Fruit fly (Drosophila melanogaster): ENCODE measurements around the gene Gr93c.

The Gr93c gene

DNA sequence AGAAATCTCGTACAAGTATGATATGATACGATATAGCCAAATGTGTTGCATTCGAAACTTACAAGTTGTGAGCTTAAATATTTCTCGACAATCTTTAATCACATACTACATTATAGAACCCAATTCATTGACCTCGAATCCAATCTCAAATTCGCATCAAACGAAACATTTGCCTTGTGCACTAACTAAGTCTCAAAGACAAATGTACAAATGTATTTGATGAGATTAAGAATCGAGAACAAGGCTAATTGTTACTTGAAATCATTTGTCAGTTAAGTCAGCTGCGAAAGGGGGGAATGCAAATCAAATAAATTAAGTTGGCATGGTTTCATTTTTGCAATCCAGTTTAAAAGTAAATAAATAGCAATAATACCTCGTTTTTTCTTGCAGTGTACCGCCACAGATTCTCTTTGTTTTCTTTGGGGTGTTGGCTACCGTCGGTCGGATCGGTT, 6.5 kb downstream of the Gr93c start (continued):
- peak; percentile 83 for TF ChIP-seq dac (GFP tag; optimal IDR thresholded peaks at IDR 0.05)
- peak; percentile 78 for TF ChIP-seq CG1621 (tag; optimal IDR thresholded peaks at IDR 0.05)
- peak; percentile 89 for TF ChIP-seq CG6808 (GFP tag; optimal IDR thresholded peaks at IDR 0.05)
- TF ChIP-seq CG8119 (GFP tag; IDR thresholded peaks at IDR 0.05): peak; percentile 77
- TF ChIP-seq pdm3 (GFP tag; optimal IDR thresholded peaks at IDR 0.05): peak; percentile 90
- TF ChIP-seq CG11294 (GFP tag; IDR thresholded peaks at IDR 0.05): peak; percentile 48
- TF ChIP-seq CG6854 (GFP tag; optimal IDR thresholded peaks at IDR 0.05): no peak
- TF ChIP-seq net (GFP tag; optimal IDR thresholded peaks at IDR 0.05): peak; percentile 90
- TF ChIP-seq dsx (GFP tag; optimal IDR thresholded peaks at IDR 0.05; ENCODE audit: poor library complexity, severe bottlenecking): peak; percentile 76
- peak; percentile 55 for TF ChIP-seq CG7368 (GFP tag; optimal IDR thresholded peaks at IDR 0.05)
- TF ChIP-seq Eip78C (GFP tag): peak; percentile 99
- TF ChIP-seq Ets21C (GFP tag; optimal IDR thresholded peaks at IDR 0.05): peak; percentile 83
- peak; percentile 88 for TF ChIP-seq CG10631 (GFP tag; optimal IDR thresholded peaks at IDR 0.05)
- TF ChIP-seq cyc (GFP tag; optimal IDR thresholded peaks at IDR 0.05): peak; percentile 82

DNA sequence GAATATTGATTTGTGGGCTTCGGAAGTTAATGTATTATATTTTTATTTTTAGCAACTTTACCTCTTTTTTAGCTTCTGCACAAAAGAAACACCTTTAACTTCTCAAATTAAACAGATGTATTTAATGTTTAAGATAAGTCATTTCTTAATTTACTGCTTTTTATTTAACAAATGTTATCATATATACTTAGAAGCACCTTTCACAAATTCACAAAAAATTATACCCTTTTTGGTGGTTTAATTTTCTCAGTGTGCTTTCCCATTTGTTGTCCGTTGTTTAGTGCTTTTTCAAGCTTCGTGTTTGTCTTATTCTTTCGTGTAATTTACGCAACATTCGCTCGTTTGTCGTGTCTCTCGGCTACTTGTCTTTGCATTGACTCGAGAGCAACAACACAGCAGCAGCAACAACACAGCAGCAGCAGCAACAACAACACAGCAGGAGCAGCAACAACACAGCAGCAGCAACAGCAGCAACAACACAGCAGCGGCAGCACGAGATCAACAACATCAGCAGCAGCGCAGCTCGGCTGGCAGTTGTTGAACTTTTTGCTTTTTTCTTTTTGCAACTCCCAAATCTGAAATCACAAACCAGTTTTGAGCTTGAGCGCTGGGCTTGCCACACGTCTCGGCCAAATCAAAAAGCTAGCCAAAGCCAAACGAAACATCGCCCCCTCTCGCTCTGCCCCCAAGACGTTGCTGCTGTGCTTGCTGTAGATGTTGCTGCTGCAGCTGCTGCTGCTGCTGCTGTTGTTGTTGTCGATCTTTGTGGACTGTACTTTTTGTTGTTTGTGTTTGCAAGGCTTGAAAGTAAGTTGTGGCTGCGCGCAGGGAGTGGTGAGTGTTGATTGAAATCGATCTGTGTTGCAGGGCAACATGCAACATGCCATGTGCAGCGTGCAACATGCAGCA, 7.7 kb downstream of the Gr93c start:
- TF ChIP-seq CG4318 (GFP tag; optimal IDR thresholded peaks at IDR 0.05) (no peak), CG10669 (GFP tag; optimal IDR thresholded peaks at IDR 0.05) (peak; percentile 80), CG8632 (GFP tag; optimal IDR thresholded peaks at IDR 0.05) (no peak), Sox14 (GFP tag; optimal IDR thresholded peaks at IDR 0.05) (no peak), Sox15 (GFP tag; optimal IDR thresholded peaks at IDR 0.05) (no peak), CG6808 (GFP tag; optimal IDR thresholded peaks at IDR 0.05) (peak; percentile 72), ss (GFP tag; optimal IDR thresholded peaks at IDR 0.05) (peak; percentile 31 to 85), CG3919 (GFP tag; optimal IDR thresholded peaks at IDR 0.05) (peak; percentile 82), CG8319 (GFP tag; optimal IDR thresholded peaks at IDR 0.05) (peak; percentile 74), topi (GFP tag; optimal IDR thresholded peaks at IDR 0.05) (peak; percentile 67), CG31627 (GFP tag; optimal IDR thresholded peaks at IDR 0.05) (no peak), CG15336 (GFP tag; IDR thresholded peaks at IDR 0.05) (0 out of 2 replicates have a peak, but pooled peaks have one; percentile 14), CG32006 (GFP tag; optimal IDR thresholded peaks at IDR 0.05) (no peak), Hr38 (GFP tag; optimal IDR thresholded peaks at IDR 0.05) (no peak), Hr39 (GFP tag; optimal IDR thresholded peaks at IDR 0.05) (no peak), net (GFP tag; optimal IDR thresholded peaks at IDR 0.05) (no peak), lz (GFP tag; optimal IDR thresholded peaks at IDR 0.05) (peak; percentile 49), Eip75B (GFP tag; optimal IDR thresholded peaks at IDR 0.05) (peak; percentile 78), cyc (GFP tag; optimal IDR thresholded peaks at IDR 0.05) (peak; percentile 72), fd85E (GFP tag; optimal IDR thresholded peaks at IDR 0.05) (no peak), CG6276 (GFP tag; optimal IDR thresholded peaks at IDR 0.05) (peak; percentile 83), CG34406 (GFP tag; optimal IDR thresholded peaks at IDR 0.05) (no peak), Blimp-1 (GFP tag; optimal IDR thresholded peaks at IDR 0.05) (peak; percentile 5), vri (GFP tag; optimal IDR thresholded peaks at IDR 0.05) (peak; percentile 5), CG11762 (GFP tag; optimal IDR thresholded peaks at IDR 0.05; ENCODE audit: insufficient read depth) (peak; percentile 63), Sox102F (GFP tag; optimal IDR thresholded peaks at IDR 0.05) (no peak), CG7368 (GFP tag; optimal IDR thresholded peaks at IDR 0.05) (peak; percentile 75), acj6 (GFP tag; optimal IDR thresholded peaks at IDR 0.05) (no peak), OdsH (GFP tag; optimal IDR thresholded peaks at IDR 0.05) (no peak), CG6163 (GFP tag; IDR thresholded peaks at IDR 0.05) (peak; percentile 91), CG3032 (tag; optimal IDR thresholded peaks at IDR 0.05) (peak; percentile 65), CG1621 (tag; optimal IDR thresholded peaks at IDR 0.05) (no peak), Ets96B (tag; optimal IDR thresholded peaks at IDR 0.05) (peak; percentile 4), CG16779 (tag; optimal IDR thresholded peaks at IDR 0.05) (peak; percentile 68), Smox (GFP tag; optimal IDR thresholded peaks at IDR 0.05) (no peak), CG8119 (GFP tag; IDR thresholded peaks at IDR 0.05) (peak; percentile 28; the same call in 2 of the 3 replicates), eg (GFP tag; IDR thresholded peaks at IDR 0.05) (peak; percentile 84), Eip93F (GFP tag; optimal IDR thresholded peaks at IDR 0.05) (no peak), Lpt (GFP tag; optimal IDR thresholded peaks at IDR 0.05) (peak; percentile 67), Met (GFP tag; optimal IDR thresholded peaks at IDR 0.05) (no peak)

Measured in whole organism, prepupa.